Worm (Caenorhabditis elegans) whole organism, early embryonic: ENCODE data around the gene C47E8.3.

Experiments
- F13C5.2 ChIP-seq: sonication (generic microtip); optimal IDR thresholded peaks from 2 replicates; lab custom pipeline; 2017; ENCODE audit warnings: mild to moderate bottlenecking, missing genetic modification characterization, inconsistent platforms, missing compliant biosample characterization
- ama-1 ChIP-seq: fragments of 150-350 bp; optimal IDR thresholded peaks from 2 replicates; lab custom pipeline; 2014
- ceh-13 ChIP-seq: fragments of 200-800 bp; sonication (Bioruptor generic); optimal IDR thresholded peaks from 2 replicates; lab custom pipeline; 2018; ENCODE audit warnings: mild to moderate bottlenecking, missing genetic modification characterization, missing compliant biosample characterization
- ceh-36 ChIP-seq: sonication (generic microtip); optimal IDR thresholded peaks from 2 replicates; lab custom pipeline; 2016; ENCODE audit warnings: missing genetic modification characterization, inconsistent platforms, missing compliant biosample characterization
- flt-1 ChIP-seq: fragments of 200-800 bp; sonication (Bioruptor generic); IDR thresholded peaks from 2 replicates; pipeline ENCODE4 v1.3.6; 2022; ENCODE audit warnings: missing genetic modification characterization, missing compliant biosample characterization
- hmbx-1 ChIP-seq: sonication (generic microtip); optimal IDR thresholded peaks from 2 replicates; lab custom pipeline; 2016; ENCODE audit warnings: mild to moderate bottlenecking, missing genetic modification characterization, missing compliant biosample characterization
- hmg-4 ChIP-seq: fragments of 200-800 bp; sonication (Bioruptor generic); optimal IDR thresholded peaks from 2 replicates; lab custom pipeline; 2018; ENCODE audit warnings: mild to moderate bottlenecking, missing genetic modification characterization, missing compliant biosample characterization
- pes-1 ChIP-seq: fragments of 200-800 bp; sonication (Bioruptor generic); IDR thresholded peaks from 2 replicates; pipeline ENCODE4 v1.3.6; 2022; ENCODE audit warnings: missing genetic modification reagents, missing genetic modification characterization, missing compliant biosample characterization
- sea-1 ChIP-seq: fragments of 200-800 bp; sonication (Bioruptor generic); conservative IDR thresholded peaks from 2 replicates; pipeline ENCODE4 v1.3.6; 2022; ENCODE audit warnings: missing genetic modification characterization, missing compliant biosample characterization
- tbx-11 ChIP-seq: fragments of 200-800 bp; sonication (Bioruptor generic); IDR thresholded peaks from 2 replicates; pipeline ENCODE4 v1.3.6; 2022; ENCODE audit warnings: missing genetic modification characterization, missing compliant biosample characterization
- tra-4 ChIP-seq: sonication (generic microtip); optimal IDR thresholded peaks from 2 replicates; lab custom pipeline; 2017; ENCODE audit warnings: missing genetic modification characterization, missing compliant biosample characterization

DNA sequence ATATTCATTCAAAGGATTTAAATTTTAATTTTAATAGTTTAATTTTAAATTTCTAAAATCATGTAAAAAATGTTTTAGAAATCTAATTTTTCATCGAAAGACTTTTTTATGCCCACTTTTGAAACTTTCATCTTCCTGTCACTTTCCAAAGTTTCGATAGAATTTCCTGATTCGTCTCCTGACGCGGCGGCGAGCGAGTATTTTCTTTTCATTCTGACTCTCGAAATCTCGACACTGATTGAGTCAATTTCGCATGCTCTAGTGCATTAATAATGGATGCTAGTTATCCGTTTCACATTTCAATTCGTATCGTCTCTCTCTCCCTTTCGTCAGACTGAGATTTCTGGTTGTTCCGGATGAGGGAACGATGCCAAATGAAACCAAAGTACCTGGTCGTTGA is 31.3 kb upstream of the C47E8.3 start:
- no peak for TF ChIP-seq hmg-4
- TF ChIP-seq tra-4 (tag; lab: Kevin White, UChicago) = no peak
- no peak for TF ChIP-seq ama-1 (lab: Kevin White, UChicago)
- TF ChIP-seq F13C5.2 (tag; lab: Kevin White, UChicago) = no peak
- no peak for TF ChIP-seq pes-1
- no peak for TF ChIP-seq flt-1 (GFP tag; lab: Robert Waterston, UW)
- TF ChIP-seq hmbx-1 (tag; lab: Kevin White, UChicago) = no peak
- no peak for TF ChIP-seq tbx-11 (GFP tag; lab: Robert Waterston, UW)
- no peak for TF ChIP-seq sea-1 (GFP tag; lab: Robert Waterston, UW)
- no peak for TF ChIP-seq ceh-36
- no peak for TF ChIP-seq ceh-13 (GFP tag; lab: Kevin White, UChicago)
